Worm (Caenorhabditis elegans): ENCODE measurements around the gene Y24F12A.1.
A peak's percentile ranks its signal among the peaks of the same experiment; 100 is the strongest.

DNA sequence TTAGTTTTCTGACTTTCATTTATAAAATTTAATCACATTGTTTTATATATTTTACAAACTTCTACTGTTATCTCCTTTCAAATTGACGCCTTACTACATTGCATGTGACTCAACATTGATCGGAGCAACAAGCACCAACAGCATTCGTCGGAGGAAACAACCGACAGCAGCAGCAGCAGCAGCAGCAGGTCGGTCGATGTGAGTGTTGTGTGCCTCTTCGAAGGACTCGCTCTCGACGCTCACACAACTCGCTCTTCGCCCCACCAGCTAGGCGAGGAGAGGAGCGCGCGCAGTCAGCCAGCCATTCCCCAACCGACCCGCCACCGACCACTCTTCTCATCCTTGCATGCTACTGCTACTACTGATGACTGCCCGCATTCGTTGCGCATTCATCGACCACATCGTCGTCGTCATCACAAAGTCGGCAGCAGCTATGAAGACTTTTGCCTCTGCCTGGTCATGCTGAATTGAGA is 21.1 kb upstream of the Y24F12A.1 start, which contains the start of gene F12F6.1:
- TF ChIP-seq ztf-11 (tag; optimal IDR thresholded peaks at IDR 0.05) (no peak), nhr-77 (tag; optimal IDR thresholded peaks at IDR 0.05) (no peak), nfya-1 (tag; optimal IDR thresholded peaks at IDR 0.05; ENCODE audit: insufficient read depth) (peak; percentile 41), nhr-11 (tag; optimal IDR thresholded peaks at IDR 0.05) (no peak), fos-1 (tag; optimal IDR thresholded peaks at IDR 0.05) (no peak), ZK546.5 (tag; optimal IDR thresholded peaks at IDR 0.05) (no peak), elt-1 (tag; optimal IDR thresholded peaks at IDR 0.05) (no peak), nhr-12 (tag; optimal IDR thresholded peaks at IDR 0.05) (no peak), lin-39 (tag; optimal IDR thresholded peaks at IDR 0.05) (no peak), ceh-82 (tag; optimal IDR thresholded peaks at IDR 0.05) (no peak), elt-3 (tag; optimal IDR thresholded peaks at IDR 0.05) (no peak), tbx-2 (tag; optimal IDR thresholded peaks at IDR 0.05) (no peak)
